Worm (Caenorhabditis elegans) whole organism, late embryonic: ENCODE results near the gene F09F9.3.

ENCODE experiments used
- C38D4.7 ChIP-seq: fragments of 200-800 bp; sonication (Bioruptor generic); optimal IDR thresholded peaks from 2 replicates; lab custom pipeline; 2018; ENCODE audit warnings: mild to moderate bottlenecking, missing genetic modification characterization, moderate library complexity, missing compliant biosample characterization
- ahr-1 ChIP-seq: sonication (generic microtip); optimal IDR thresholded peaks from 2 replicates; lab custom pipeline; 2016; ENCODE audit warnings: missing genetic modification characterization, missing compliant biosample characterization
- ama-1 ChIP-seq: fragments of 150-350 bp; optimal IDR thresholded peaks from 2 replicates; lab custom pipeline; 2014
- ceh-18 ChIP-seq: sonication (generic microtip); optimal IDR thresholded peaks from 2 replicates; lab custom pipeline; 2016; ENCODE audit warnings: missing genetic modification characterization, missing compliant biosample characterization
- ceh-19 ChIP-seq: fragments of 200-800 bp; sonication (Bioruptor generic); optimal IDR thresholded peaks from 2 replicates; lab custom pipeline; 2018; ENCODE audit warnings: mild to moderate bottlenecking, missing genetic modification characterization, missing compliant biosample characterization
- ceh-30 ChIP-seq: fragments of 150-350 bp; optimal IDR thresholded peaks from 2 replicates; lab custom pipeline; 2014; ENCODE audit warnings: missing biosample characterization, missing genetic modification characterization
- ceh-31 ChIP-seq: sonication (generic microtip); optimal IDR thresholded peaks from 2 replicates; lab custom pipeline; 2016; ENCODE audit warnings: missing genetic modification characterization, missing compliant biosample characterization
- ceh-6 ChIP-seq: fragments of 200-800 bp; sonication (Bioruptor generic); optimal IDR thresholded peaks from 2 replicates; lab custom pipeline; 2018; ENCODE audit warnings: mild to moderate bottlenecking, missing genetic modification characterization, missing compliant biosample characterization
- dmd-4 ChIP-seq: sonication (generic microtip); optimal IDR thresholded peaks from 2 replicates; lab custom pipeline; 2016; ENCODE audit warnings: borderline replicate concordance, missing genetic modification characterization, missing compliant biosample characterization
- elt-2 ChIP-seq: sonication (generic microtip); optimal IDR thresholded peaks from 2 replicates; lab custom pipeline; 2016; ENCODE audit warnings: missing genetic modification reagents, missing genetic modification characterization, missing compliant biosample characterization
- fkh-10 ChIP-seq: fragments of 150-350 bp; optimal IDR thresholded peaks from 2 replicates; lab custom pipeline; 2014; ENCODE audit warnings: missing biosample characterization, missing genetic modification reagents, missing genetic modification characterization
- gmeb-2 ChIP-seq: sonication (generic microtip); optimal IDR thresholded peaks from 2 replicates; lab custom pipeline; 2016; ENCODE audit warnings: missing genetic modification characterization, inconsistent platforms, missing compliant biosample characterization
- hlh-13 ChIP-seq: fragments of 200-800 bp; sonication (Bioruptor generic); optimal IDR thresholded peaks from 2 replicates; lab custom pipeline; 2018; ENCODE audit warnings: mild to moderate bottlenecking, missing genetic modification characterization, missing compliant biosample characterization
- hlh-15 ChIP-seq: sonication (generic microtip); optimal IDR thresholded peaks from 2 replicates; lab custom pipeline; 2016; ENCODE audit warnings: missing genetic modification characterization, missing compliant biosample characterization
- hlh-30 ChIP-seq: sonication (generic microtip); optimal IDR thresholded peaks from 2 replicates; lab custom pipeline; 2017; ENCODE audit warnings: antibody characterized with exemption, missing genetic modification characterization, missing compliant biosample characterization; ENCODE audit not compliant: insufficient read depth
- hlh-6 ChIP-seq: sonication (generic microtip); optimal IDR thresholded peaks from 2 replicates; lab custom pipeline; 2016; ENCODE audit warnings: missing genotype, missing genetic modification characterization, missing compliant biosample characterization
- hlh-8 ChIP-seq: sonication (generic microtip); optimal IDR thresholded peaks from 2 replicates; lab custom pipeline; 2016; ENCODE audit warnings: missing genotype, missing genetic modification characterization, missing compliant biosample characterization
- npax-4 ChIP-seq: sonication (generic microtip); optimal IDR thresholded peaks from 2 replicates; lab custom pipeline; 2016; ENCODE audit warnings: missing genetic modification characterization, missing compliant biosample characterization
- odd-2 ChIP-seq: sonication (generic microtip); optimal IDR thresholded peaks from 2 replicates; lab custom pipeline; 2017; ENCODE audit warnings: antibody characterized with exemption, mild to moderate bottlenecking, missing genetic modification characterization, missing compliant biosample characterization
- pag-3 ChIP-seq: sonication (generic microtip); optimal IDR thresholded peaks from 2 replicates; lab custom pipeline; 2016; ENCODE audit warnings: missing compliant biosample characterization, missing genetic modification characterization, borderline replicate concordance
- pha-2 ChIP-seq: sonication (generic microtip); optimal IDR thresholded peaks from 2 replicates; lab custom pipeline; 2017; ENCODE audit warnings: mild to moderate bottlenecking, missing genetic modification characterization, missing compliant biosample characterization
- sdc-2 ChIP-seq: sonication (generic microtip); optimal IDR thresholded peaks from 2 replicates; lab custom pipeline; 2016; ENCODE audit warnings: missing genotype, missing genetic modification characterization, missing compliant biosample characterization
- sox-4 ChIP-seq: sonication (generic microtip); optimal IDR thresholded peaks from 2 replicates; lab custom pipeline; 2017; ENCODE audit warnings: mild to moderate bottlenecking, missing genetic modification characterization, inconsistent platforms, missing compliant biosample characterization
- tbx-7 ChIP-seq: sonication (generic microtip); optimal IDR thresholded peaks from 2 replicates; lab custom pipeline; 2016; ENCODE audit warnings: missing genotype, missing genetic modification characterization, missing compliant biosample characterization
- unc-3 ChIP-seq, 2 experiments: fragments of 200-800 bp in 1 of 2; sonication (Bioruptor generic) in 1 of 2; sonication (generic microtip) in 1 of 2; conservative IDR thresholded peaks in 1 of 2; optimal IDR thresholded peaks in 1 of 2; 2 replicates each; pipeline versions ENCODE4 v1.3.6 to Lab custom; 2016 to 2022; ENCODE audit warnings: missing compliant biosample characterization in 2 of 2, missing genetic modification characterization in 2 of 2, missing genetic modification reagents in 1 of 2
- unc-55 ChIP-seq: sonication (generic microtip); optimal IDR thresholded peaks from 2 replicates; lab custom pipeline; 2017; ENCODE audit warnings: missing biosample characterization, missing genetic modification reagents, missing genetic modification characterization
- zip-5 ChIP-seq: sonication (generic microtip); optimal IDR thresholded peaks from 2 replicates; lab custom pipeline; 2016; ENCODE audit warnings: missing genetic modification characterization, missing compliant biosample characterization

The F09F9.3 gene

ce11 chrX:4144136-4144781 lies 23.4 kb upstream of the F09F9.3 start:
- peak; percentile 7 for TF ChIP-seq ceh-31 (tag; lab: Kevin White, UChicago)
- peak; percentile 15 for TF ChIP-seq elt-2 (tag; lab: Kevin White, UChicago)
- no peak for TF ChIP-seq sdc-2 (tag; lab: Kevin White, UChicago)
- TF ChIP-seq C38D4.7 (GFP tag; lab: Kevin White, UChicago) = no peak
- TF ChIP-seq, all 69 proteins: peak for 2

- no peak for TF ChIP-seq npax-4
- TF ChIP-seq hlh-8 (tag; lab: Kevin White, UChicago) = no peak
- no peak for TF ChIP-seq hlh-15 (tag; lab: Kevin White, UChicago)
- TF ChIP-seq ahr-1 (tag; lab: Kevin White, UChicago) = no peak
- no peak for TF ChIP-seq unc-3 (GFP tag; conservative IDR thresholded peaks at IDR 0.05; lab: Robert Waterston, UW)
- TF ChIP-seq unc-3 (tag; optimal IDR thresholded peaks at IDR 0.05; lab: Kevin White, UChicago) = no peak
- no peak for TF ChIP-seq fkh-10 (GFP tag; lab: Kevin White, UChicago)
- no peak for TF ChIP-seq ceh-31 (tag; lab: Kevin White, UChicago)
- TF ChIP-seq hlh-13 (GFP tag; lab: Kevin White, UChicago) = no peak
These were observed 22.6 kb upstream of the F09F9.3 start for ce11 chrX:4143260-4144018.

ce11 chrX:4142648-4143259 lies 21.9 kb upstream of the F09F9.3 start:
- TF ChIP-seq fkh-10 (GFP tag; lab: Kevin White, UChicago) (no peak), ahr-1 (tag; lab: Kevin White, UChicago) (no peak), hlh-6 (tag; lab: Kevin White, UChicago) (no peak), hlh-8 (tag; lab: Kevin White, UChicago) (no peak), tbx-7 (tag; lab: Kevin White, UChicago) (no peak), odd-2 (tag; lab: Kevin White, UChicago) (no peak), pha-2 (tag; lab: Kevin White, UChicago) (no peak), C38D4.7 (GFP tag; lab: Kevin White, UChicago) (no peak), sox-4 (tag; lab: Kevin White, UChicago) (no peak), hlh-15 (tag; lab: Kevin White, UChicago) (no peak), ama-1 (lab: Kevin White, UChicago) (no peak), ceh-6 (GFP tag; lab: Kevin White, UChicago) (no peak), hlh-30 (tag; lab: Kevin White, UChicago) (no peak)

- TF ChIP-seq hlh-30 (tag; lab: Kevin White, UChicago) (peak; percentile 76), ceh-18 (peak; percentile 74), pag-3 (tag; lab: Kevin White, UChicago) (no peak), unc-55 (GFP tag; lab: Kevin White, UChicago) (peak; percentile 74)
These were observed 21.4 kb upstream of the F09F9.3 start for ce11 chrX:4142202-4142601.

ce11 chrX:4140755-4141417 lies 20.1 kb upstream of the F09F9.3 start:
- TF ChIP-seq sdc-2 (tag; lab: Kevin White, UChicago) = no peak
- no peak for TF ChIP-seq dmd-4 (tag; lab: Kevin White, UChicago)
- TF ChIP-seq ceh-19 (GFP tag; lab: Kevin White, UChicago) = no peak
- TF ChIP-seq hlh-6 (tag; lab: Kevin White, UChicago) = no peak
- TF ChIP-seq ceh-18 = no peak
- no peak for TF ChIP-seq gmeb-2 (tag; lab: Kevin White, UChicago)
- no peak for TF ChIP-seq hlh-30 (tag; lab: Kevin White, UChicago)
- no peak for TF ChIP-seq zip-5 (tag; lab: Kevin White, UChicago)
- TF ChIP-seq ceh-30 (tag; lab: Kevin White, UChicago) = no peak
